Worm (Caenorhabditis elegans): Measurements from ENCODE around the gene Y47D7A.18.

Gene Y47D7A.18

ce11 chrV:4371309-4371933, 45.2 kb downstream of the Y47D7A.18 start, which contains the start of the genes gmpr-1 and fipp-1 (continued):
- TF ChIP-seq hif-1 (tag; optimal IDR thresholded peaks at IDR 0.05): peak in 1 of 2 experiments; percentile 21

DNA sequence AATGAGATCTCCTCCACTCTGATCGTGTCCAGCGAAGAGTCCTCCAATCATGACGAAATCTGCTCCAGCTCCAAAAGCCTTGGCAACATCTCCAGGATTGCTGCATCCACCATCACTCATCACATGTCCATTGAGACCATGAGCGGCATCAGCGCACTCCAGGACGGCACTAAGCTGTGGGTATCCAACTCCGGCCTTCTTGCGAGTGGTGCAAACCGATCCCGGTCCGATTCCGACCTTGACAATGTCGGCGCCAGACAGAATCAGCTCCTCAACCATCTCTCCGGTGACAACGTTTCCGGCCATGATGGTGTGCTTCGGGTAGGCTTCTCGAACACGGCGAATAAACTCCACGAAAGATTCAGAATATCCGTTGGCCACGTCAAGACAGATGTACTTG, 46.1 kb downstream of the Y47D7A.18 start:
- TF ChIP-seq hlh-30 (tag; optimal IDR thresholded peaks at IDR 0.05; ENCODE audit: insufficient read depth) (no peak), nhr-111 (GFP tag; optimal IDR thresholded peaks at IDR 0.05) (no peak), set-16 (GFP tag; IDR thresholded peaks at IDR 0.05) (peak; percentile 55; the same call in 1 of the 2 replicates), mxl-2 (GFP tag; conservative IDR thresholded peaks at IDR 0.05) (no peak), ces-1 (GFP tag; optimal IDR thresholded peaks at IDR 0.05) (no peak)

- TF ChIP-seq spr-3 (GFP tag; optimal IDR thresholded peaks at IDR 0.05) (no peak), attf-4 (tag; optimal IDR thresholded peaks at IDR 0.05) (no peak), mes-2 (tag; optimal IDR thresholded peaks at IDR 0.05; ENCODE audit: poor library complexity, severe bottlenecking) (no peak), nhr-11 (tag; optimal IDR thresholded peaks at IDR 0.05) (no peak), vab-7 (GFP tag; IDR thresholded peaks at IDR 0.05) (no peak), daf-19 (GFP tag; conservative IDR thresholded peaks at IDR 0.05) (no peak), aly-2 (tag; optimal IDR thresholded peaks at IDR 0.05) (no peak), mxl-3 (GFP tag; optimal IDR thresholded peaks at IDR 0.05) (no peak), lin-38 (GFP tag; IDR thresholded peaks at IDR 0.05) (no peak), nhr-25 (tag; optimal IDR thresholded peaks at IDR 0.05; ENCODE audit: borderline replicate concordance, insufficient read depth) (no peak), tag-97 (GFP tag; IDR thresholded peaks at IDR 0.05) (no peak), ztf-11 (tag; optimal IDR thresholded peaks at IDR 0.05) (no peak), R02D3.7 (tag; optimal IDR thresholded peaks at IDR 0.05) (no peak), pqm-1 (tag; optimal IDR thresholded peaks at IDR 0.05) (no peak), fkh-10 (GFP tag; optimal IDR thresholded peaks at IDR 0.05) (no peak), sdz-12 (GFP tag; optimal IDR thresholded peaks at IDR 0.05) (no peak), unc-62 (GFP tag; optimal IDR thresholded peaks at IDR 0.05 in 1 of 2) (no peak), unc-62 (tag; optimal IDR thresholded peaks at IDR 0.05) (no peak), ces-1 (GFP tag; optimal IDR thresholded peaks at IDR 0.05) (no peak), T26A8.4 (GFP tag; IDR thresholded peaks at IDR 0.05) (no peak), fos-1 (tag; optimal IDR thresholded peaks at IDR 0.05) (no peak)
These were observed 50.2 kb downstream of the Y47D7A.18 start, which contains the start of gene F32D1.11 for ce11 chrV:4366440-4366839. TSS of gene F32D1.11 (minus strand) at chrV:4366540.
